Fruit fly (Drosophila melanogaster) whole organism, embryonic: ENCODE measurements around the gene CG7231.

Experiments
- ATbp ChIP-seq: fragments of 200-800 bp; sonication (Bioruptor generic); optimal IDR thresholded peaks from 2 replicates; lab custom pipeline; 2017; ENCODE audit warnings: missing biosample characterization, mild to moderate bottlenecking, missing genetic modification characterization, missing genetic modification reagents
- CG10147 ChIP-seq: fragments of 200-800 bp; sonication (Bioruptor generic); optimal IDR thresholded peaks from 2 replicates; lab custom pipeline; 2019; ENCODE audit warnings: missing biosample characterization, mild to moderate bottlenecking, missing genetic modification characterization, moderate library complexity
- CG11398 ChIP-seq: fragments of 200-800 bp; sonication (Bioruptor generic); optimal IDR thresholded peaks from 2 replicates; lab custom pipeline; 2016; ENCODE audit warnings: missing biosample characterization, missing genetic modification characterization
- CG11504 ChIP-seq: fragments of 200-800 bp; sonication (Bioruptor generic); optimal IDR thresholded peaks from 3 replicates; lab custom pipeline; 2019; ENCODE audit warnings: missing biosample characterization, mild to moderate bottlenecking, missing genetic modification characterization, moderate library complexity
- CG12391 ChIP-seq: fragments of 200-800 bp; sonication (Bioruptor generic); optimal IDR thresholded peaks from 3 replicates; lab custom pipeline; 2018; ENCODE audit warnings: missing biosample characterization, mild to moderate bottlenecking, missing genetic modification characterization, moderate library complexity
- CG14014 ChIP-seq: fragments of 200-800 bp; sonication (Bioruptor generic); IDR thresholded peaks from 2 replicates; pipeline ENCODE4 v1.3.6; 2022; ENCODE audit warnings: missing biosample characterization, missing genetic modification characterization
- CG15479 ChIP-seq: fragments of 200-800 bp; sonication (Bioruptor generic); optimal IDR thresholded peaks from 3 replicates; lab custom pipeline; 2019; ENCODE audit warnings: missing biosample characterization, mild to moderate bottlenecking, missing genetic modification characterization, moderate library complexity
- CG1603 ChIP-seq: fragments of 200-800 bp; sonication (Bioruptor generic); optimal IDR thresholded peaks from 2 replicates; lab custom pipeline; 2019; ENCODE audit warnings: missing biosample characterization, mild to moderate bottlenecking, missing genetic modification characterization, moderate library complexity
- CG17328 ChIP-seq: fragments of 200-800 bp; sonication (Bioruptor generic); IDR thresholded peaks from 2 replicates; pipeline ENCODE4 v1.3.6; 2022; ENCODE audit warnings: missing biosample characterization, missing genetic modification characterization
- CG17912 ChIP-seq: fragments of 200-800 bp; sonication (Bioruptor generic); optimal IDR thresholded peaks from 2 replicates; lab custom pipeline; 2018; ENCODE audit warnings: missing biosample characterization, mild to moderate bottlenecking, missing genetic modification characterization
- CG2199 ChIP-seq: fragments of 200-800 bp; sonication (Bioruptor generic); IDR thresholded peaks from 3 replicates; pipeline ENCODE4 v1.3.6; 2022; ENCODE audit warnings: missing biosample characterization, missing genetic modification characterization
- CG32532 ChIP-seq: fragments of 200-800 bp; sonication (Bioruptor generic); IDR thresholded peaks from 2 replicates; pipeline ENCODE4 v1.3.6; 2022; ENCODE audit warnings: missing biosample characterization, missing genetic modification characterization
- CG6854 ChIP-seq: fragments of 200-800 bp; sonication (Bioruptor generic); optimal IDR thresholded peaks from 3 replicates; lab custom pipeline; 2017; ENCODE audit warnings: missing biosample characterization, mild to moderate bottlenecking, missing genetic modification characterization
- CG7839 ChIP-seq: fragments of 200-800 bp; sonication (Bioruptor generic); optimal IDR thresholded peaks from 3 replicates; lab custom pipeline; 2018; ENCODE audit warnings: missing biosample characterization, mild to moderate bottlenecking, missing genetic modification characterization, moderate library complexity
- CG8290 ChIP-seq, 3 experiments: fragments of 200-800 bp; sonication (Bioruptor generic); optimal IDR thresholded peaks; 2 replicates each; lab custom pipeline; 2016 to 2019; ENCODE audit warnings: missing biosample characterization in 3 of 3, missing genetic modification characterization in 3 of 3, mild to moderate bottlenecking in 2 of 3, moderate library complexity in 1 of 3
- CG9817 ChIP-seq: fragments of 200-800 bp; sonication (Bioruptor generic); optimal IDR thresholded peaks from 2 replicates; lab custom pipeline; 2018; ENCODE audit warnings: missing biosample characterization, mild to moderate bottlenecking, missing genetic modification characterization, moderate library complexity
- CTCF ChIP-seq: fragments of 200-800 bp; sonication (Bioruptor generic); optimal IDR thresholded peaks from 2 replicates; lab custom pipeline; 2017; ENCODE audit warnings: missing biosample characterization, mild to moderate bottlenecking, missing genetic modification characterization, moderate library complexity
- Dll ChIP-seq: fragments of 200-800 bp; sonication (Bioruptor generic); IDR thresholded peaks from 4 replicates; pipeline ENCODE4 v1.3.6; 2022; ENCODE audit warnings: missing biosample characterization, missing genetic modification characterization; ENCODE audit not compliant: partially characterized antibody
- Doc2 ChIP-seq: fragments of 200-800 bp; sonication (Bioruptor generic); IDR thresholded peaks from 2 replicates; pipeline ENCODE4 v1.3.6; 2022; ENCODE audit warnings: missing biosample characterization, missing genetic modification characterization
- Drgx ChIP-seq: fragments of 200-800 bp; sonication (Bioruptor generic); IDR thresholded peaks from 2 replicates; pipeline ENCODE4 v1.3.6; 2022; ENCODE audit warnings: missing biosample characterization, missing genetic modification characterization
- H15 ChIP-seq: fragments of 200-800 bp; sonication (Bioruptor generic); IDR thresholded peaks from 3 replicates; pipeline ENCODE4 v1.3.6; 2022; ENCODE audit warnings: missing biosample characterization, missing genetic modification characterization
- Hmr ChIP-seq: fragments of 200-800 bp; sonication (Bioruptor generic); optimal IDR thresholded peaks from 3 replicates; lab custom pipeline; 2017; ENCODE audit warnings: mild to moderate bottlenecking, missing biosample characterization, missing genetic modification reagents, missing genetic modification characterization
- Lhr ChIP-seq: fragments of 200-800 bp; sonication (Bioruptor generic); optimal IDR thresholded peaks from 3 replicates; lab custom pipeline; 2017; ENCODE audit warnings: mild to moderate bottlenecking, missing biosample characterization, missing genetic modification reagents, missing genetic modification characterization
- Mad ChIP-seq: fragments of 200-800 bp; sonication (Bioruptor generic); optimal IDR thresholded peaks from 2 replicates; lab custom pipeline; 2016; ENCODE audit warnings: missing biosample characterization, missing genetic modification characterization
- NC2α ChIP-seq: fragments of 200-800 bp; sonication (Bioruptor generic); optimal IDR thresholded peaks from 2 replicates; lab custom pipeline; 2016; ENCODE audit warnings: missing biosample characterization, missing genetic modification characterization
- Opbp ChIP-seq: fragments of 200-800 bp; sonication (Bioruptor generic); IDR thresholded peaks from 3 replicates; pipeline ENCODE4 v1.3.6; 2022; ENCODE audit warnings: missing biosample characterization, missing genetic modification characterization; ENCODE audit not compliant: partially characterized antibody
- TFAM ChIP-seq: fragments of 200-800 bp; sonication (Bioruptor generic); optimal IDR thresholded peaks from 2 replicates; lab custom pipeline; 2017; ENCODE audit warnings: missing biosample characterization, missing genetic modification characterization, inconsistent platforms
- Taf1 ChIP-seq: fragments of 200-800 bp; sonication (Bioruptor generic); IDR thresholded peaks from 2 replicates; pipeline ENCODE4 v1.3.6; 2022; ENCODE audit warnings: missing biosample characterization, missing genetic modification characterization
- Trl ChIP-seq, 3 experiments: fragments of >200 bp in 2 of 3; fragments of 200-800 bp in 1 of 3; sonication (Bioruptor generic) in 1 of 3; optimal IDR thresholded peaks; 2 replicates in 1 of 3; 3 replicates in 2 of 3; lab custom pipeline; 2016 to 2017; ENCODE audit warnings: missing biosample characterization in 1 of 3, missing genetic modification characterization in 1 of 3
- chinmo ChIP-seq: fragments of 200-800 bp; sonication (Bioruptor generic); IDR thresholded peaks from 4 replicates; pipeline ENCODE4 v1.3.6; 2022; ENCODE audit warnings: missing biosample characterization, missing genetic modification characterization; ENCODE audit not compliant: partially characterized antibody
- da ChIP-seq: fragments of 200-800 bp; sonication (Bioruptor generic); optimal IDR thresholded peaks from 2 replicates; lab custom pipeline; 2016; ENCODE audit warnings: missing biosample characterization, missing genetic modification characterization
- dan ChIP-seq: fragments of 200-800 bp; sonication (Bioruptor generic); IDR thresholded peaks from 2 replicates; pipeline ENCODE4 v1.3.6; 2022; ENCODE audit warnings: missing biosample characterization, missing genetic modification characterization
- disco-r ChIP-seq: fragments of 200-800 bp; sonication (Bioruptor generic); optimal IDR thresholded peaks from 2 replicates; lab custom pipeline; 2016; ENCODE audit warnings: missing biosample characterization, missing genetic modification characterization
- dmrt99B ChIP-seq: fragments of 200-800 bp; sonication (Bioruptor generic); optimal IDR thresholded peaks from 2 replicates; lab custom pipeline; 2018; ENCODE audit warnings: missing biosample characterization, mild to moderate bottlenecking, missing genetic modification characterization, moderate library complexity
- gt ChIP-seq: fragments of 200-800 bp; sonication (Bioruptor generic); IDR thresholded peaks from 2 replicates; pipeline ENCODE4 v1.3.6; 2022; ENCODE audit warnings: missing biosample characterization, missing genetic modification characterization
- ind ChIP-seq: fragments of 200-800 bp; sonication (Bioruptor generic); optimal IDR thresholded peaks from 3 replicates; lab custom pipeline; 2016; ENCODE audit warnings: missing biosample characterization, missing genetic modification characterization
- insv ChIP-seq, 2 experiments: fragments of 200-800 bp; sonication (Bioruptor generic); optimal IDR thresholded peaks; 3 replicates each; lab custom pipeline; 2016 to 2018; ENCODE audit warnings: missing biosample characterization in 2 of 2, missing genetic modification characterization in 2 of 2
- inv ChIP-seq: fragments of 200-800 bp; sonication (Bioruptor generic); IDR thresholded peaks from 2 replicates; pipeline ENCODE4 v1.3.6; 2022; ENCODE audit warnings: missing biosample characterization, missing genetic modification characterization; ENCODE audit not compliant: partially characterized antibody
- lab ChIP-seq: fragments of 200-800 bp; sonication (Bioruptor generic); optimal IDR thresholded peaks from 3 replicates; lab custom pipeline; 2017; ENCODE audit warnings: missing biosample characterization, missing genetic modification characterization, mild to moderate bottlenecking, moderate library complexity, missing genetic modification reagents
- odd ChIP-seq: fragments of 200-800 bp; sonication (Bioruptor generic); optimal IDR thresholded peaks from 2 replicates; lab custom pipeline; 2017; ENCODE audit warnings: missing biosample characterization, mild to moderate bottlenecking, missing genetic modification characterization
- otp ChIP-seq: fragments of 200-800 bp; sonication (Bioruptor generic); IDR thresholded peaks from 3 replicates; pipeline ENCODE4, ENCODE4 v1.3.6; 2022; ENCODE audit warnings: missing biosample characterization, missing genetic modification characterization
- pho ChIP-seq: fragments of 200-800 bp; sonication (Bioruptor generic); optimal IDR thresholded peaks from 2 replicates; lab custom pipeline; 2016; ENCODE audit warnings: missing biosample characterization, missing genetic modification characterization
- seq ChIP-seq: fragments of 200-800 bp; sonication (Bioruptor generic); IDR thresholded peaks from 2 replicates; pipeline ENCODE4 v1.3.6; 2022; ENCODE audit warnings: missing biosample characterization, missing genetic modification characterization
- sob ChIP-seq: fragments of 200-800 bp; sonication (Bioruptor generic); IDR thresholded peaks from 2 replicates; pipeline ENCODE4 v1.3.6; 2022; ENCODE audit warnings: missing biosample characterization, missing genetic modification characterization
- sqz ChIP-seq: fragments of 200-800 bp; sonication (Bioruptor generic); optimal IDR thresholded peaks from 3 replicates; lab custom pipeline; 2018; ENCODE audit warnings: missing biosample characterization, mild to moderate bottlenecking, missing genetic modification characterization
- unpg ChIP-seq: fragments of 200-800 bp; sonication (Bioruptor generic); optimal IDR thresholded peaks from 3 replicates; lab custom pipeline; 2018; ENCODE audit warnings: missing biosample characterization, mild to moderate bottlenecking, missing genetic modification characterization, moderate library complexity

Gene CG7231

DNA sequence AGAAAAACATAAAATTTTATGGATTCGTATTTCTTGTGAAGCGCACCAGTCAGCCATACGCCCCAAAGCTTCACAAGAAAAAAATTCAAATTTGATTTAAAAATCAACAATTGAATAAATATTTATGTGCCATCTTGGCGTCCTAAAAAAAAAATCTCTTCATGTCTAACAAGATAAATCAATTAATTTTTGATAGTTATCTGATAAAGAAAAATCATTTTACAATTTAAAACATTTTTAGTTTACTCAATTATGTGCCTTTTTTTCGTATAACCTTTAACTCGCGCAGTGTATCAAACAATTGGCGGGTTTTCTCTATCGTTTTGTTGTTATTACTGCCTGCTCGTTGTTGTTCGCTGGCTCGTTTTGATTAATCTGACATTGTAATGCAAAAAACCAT lies 45.3 kb upstream of the CG7231 start (continued):
- TF ChIP-seq Dll (no peak), unpg (peak; percentile 10), Taf1 (GFP tag; lab: Robert Waterston, UW) (no peak), ind (GFP tag; lab: Kevin White, UChicago) (no peak), chinmo (GFP tag; lab: Robert Waterston, UW) (no peak), dmrt99B (tag; lab: Kevin White, UChicago) (peak; percentile 32), CG2199 (GFP tag; lab: Robert Waterston, UW) (no peak), Doc2 (GFP tag; lab: Robert Waterston, UW) (no peak), CG12391 (tag; lab: Kevin White, UChicago) (no peak), TFAM (GFP tag; lab: Kevin White, UChicago) (no peak), CG11504 (tag; lab: Kevin White, UChicago) (peak; percentile 23), Drgx (GFP tag; lab: Robert Waterston, UW) (peak; percentile 78)

DNA sequence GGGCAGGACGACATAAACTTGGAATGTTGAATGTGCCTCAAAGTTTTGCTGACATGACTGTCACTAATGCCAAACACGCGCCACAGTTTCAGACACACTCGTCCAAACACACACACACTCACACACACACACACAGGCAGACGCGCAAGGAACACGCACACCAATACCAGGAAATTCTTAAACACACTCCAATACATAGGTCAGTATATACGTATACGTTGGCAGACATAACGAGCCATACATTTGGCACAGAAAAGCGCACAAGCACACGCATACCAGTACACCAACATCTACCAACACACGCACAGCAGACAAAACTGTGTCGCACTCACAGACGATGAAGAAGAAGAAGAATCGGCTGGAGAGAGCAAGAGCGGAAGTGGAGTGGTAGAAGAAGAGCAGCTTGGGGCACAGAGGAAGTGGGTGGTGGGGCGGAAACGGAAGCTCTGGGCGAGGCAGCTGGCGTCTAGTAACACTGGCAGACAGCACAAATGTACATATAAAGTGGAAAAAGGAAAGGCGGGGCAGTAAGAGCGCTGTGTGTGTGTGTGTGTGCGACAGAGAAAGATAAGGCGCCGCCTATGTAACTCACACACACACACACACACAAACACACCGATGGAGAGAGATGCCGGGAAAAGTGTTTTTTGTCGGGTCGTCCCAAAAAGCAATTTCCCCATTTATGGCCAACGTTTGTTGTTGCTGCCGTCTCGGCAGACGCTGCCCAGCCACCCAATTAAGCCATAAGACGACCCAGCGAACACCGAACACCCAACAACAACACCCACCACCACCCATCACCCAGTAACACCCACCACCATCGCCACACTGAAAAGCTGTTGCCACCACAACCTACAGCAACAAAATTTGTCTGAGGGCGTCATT lies 43.0 kb upstream of the CG7231 start:
- TF ChIP-seq pho, result peak; percentile 6
- TF ChIP-seq CG32532 (GFP tag; lab: Robert Waterston, UW), result peak; percentile 44; the same call in 1 of the 2 replicates
- TF ChIP-seq dan (GFP tag; lab: Robert Waterston, UW), result no peak
- peak; percentile 17 for TF ChIP-seq sqz (GFP tag; lab: Kevin White, UChicago)
- no peak for TF ChIP-seq H15
- peak; percentile 50 for TF ChIP-seq ATbp (GFP tag; lab: Kevin White, UChicago)
- peak in 1 of 2 experiments; percentile 38 for TF ChIP-seq insv (GFP tag; optimal IDR thresholded peaks at IDR 0.05; lab: Kevin White, UChicago)
- no peak for TF ChIP-seq NC2α (GFP tag; lab: Kevin White, UChicago)
- peak; percentile 12 for TF ChIP-seq CG1603 (tag; lab: Kevin White, UChicago)
- TF ChIP-seq CG7839 (tag; lab: Kevin White, UChicago), result peak; percentile 17
- no peak for TF ChIP-seq Mad (GFP tag; lab: Kevin White, UChicago)
- TF ChIP-seq CG14014 (GFP tag; lab: Robert Waterston, UW), result peak; percentile 15; the same call in 1 of the 2 replicates
- peak; percentile 69 for TF ChIP-seq Hmr
- TF ChIP-seq da (GFP tag; lab: Kevin White, UChicago), result no peak
- TF ChIP-seq gt, result no peak
- TF ChIP-seq disco-r (GFP tag; lab: Kevin White, UChicago), result no peak
- TF ChIP-seq CG11398 (GFP tag; lab: Kevin White, UChicago), result no peak
- TF ChIP-seq Trl (optimal IDR thresholded peaks at IDR 0.05; lab: Kevin White, UChicago), result peak in 1 of 2 experiments; percentile 13
- TF ChIP-seq Trl (GFP tag; optimal IDR thresholded peaks at IDR 0.05; lab: Kevin White, UChicago), result no peak
- TF ChIP-seq CG6854 (GFP tag; lab: Kevin White, UChicago), result peak; percentile 46
- TF ChIP-seq lab, result peak; percentile 70
- no peak for TF ChIP-seq Lhr (GFP tag; lab: Kevin White, UChicago)
- TF ChIP-seq Opbp (GFP tag; lab: Robert Waterston, UW), result no peak
- 0 out of 2 replicates have a peak, but pooled peaks have one; percentile 23 for TF ChIP-seq sob (GFP tag; lab: Robert Waterston, UW)
- TF ChIP-seq CG8290 (GFP tag; optimal IDR thresholded peaks at IDR 0.05; lab: Kevin White, UChicago), result no peak
- peak in 1 of 2 experiments; percentile 58 for TF ChIP-seq CG8290 (tag; optimal IDR thresholded peaks at IDR 0.05; lab: Kevin White, UChicago)
- TF ChIP-seq odd (GFP tag; lab: Kevin White, UChicago), result peak; percentile 53
- TF ChIP-seq CTCF, result no peak
- 0 out of 2 replicates have a peak, but pooled peaks have one; percentile 29 for TF ChIP-seq CG17328 (GFP tag; lab: Robert Waterston, UW)
- TF ChIP-seq CG17912, result peak; percentile 80
- no peak for TF ChIP-seq CG10147 (GFP tag; lab: Kevin White, UChicago)
- TF ChIP-seq inv (GFP tag; lab: Robert Waterston, UW), result no peak
- no peak for TF ChIP-seq CG15479 (GFP tag; lab: Kevin White, UChicago)
- peak; percentile 7 for TF ChIP-seq CG9817 (tag; lab: Kevin White, UChicago)
- TF ChIP-seq otp (GFP tag; lab: Robert Waterston, UW), result no peak
- TF ChIP-seq seq (GFP tag; lab: Robert Waterston, UW), result peak; percentile 47; the same call in 1 of the 2 replicates
